Worm (Caenorhabditis elegans): Measurements from ENCODE around the gene C33D9.6.

C33D9.6 gene

DNA sequence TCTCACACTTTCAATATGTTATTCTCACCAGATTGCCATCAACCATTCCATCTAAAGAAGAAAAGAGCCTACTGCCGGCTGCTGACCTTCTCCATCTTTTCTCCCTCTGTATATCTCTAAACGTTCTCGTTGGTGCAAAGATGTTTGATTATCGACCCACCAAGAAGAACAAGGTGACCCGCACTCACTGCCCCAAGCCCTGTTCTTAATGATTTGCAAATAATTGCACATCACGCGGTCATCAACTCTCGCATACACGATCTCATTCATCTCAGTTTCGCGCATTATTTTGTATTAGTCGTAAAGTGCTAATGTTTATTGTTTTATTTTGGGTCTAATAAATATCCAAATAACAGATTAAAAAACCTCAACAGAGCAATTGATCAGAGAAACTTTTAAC is 41.5 kb upstream of the C33D9.6 start:
- TF ChIP-seq pha-4 (tag; optimal IDR thresholded peaks at IDR 0.05): no peak
- TF ChIP-seq lin-39 (tag; optimal IDR thresholded peaks at IDR 0.05): no peak
- no peak for TF ChIP-seq lsy-12 (tag; optimal IDR thresholded peaks at IDR 0.05)
- no peak for TF ChIP-seq skn-1 (tag; optimal IDR thresholded peaks at IDR 0.05)
- TF ChIP-seq ztf-4 (tag; optimal IDR thresholded peaks at IDR 0.05): no peak
- TF ChIP-seq fkh-2 (tag; optimal IDR thresholded peaks at IDR 0.05): no peak
- TF ChIP-seq R02D3.7 (tag; optimal IDR thresholded peaks at IDR 0.05): no peak
- no peak for TF ChIP-seq ztf-11 (tag; optimal IDR thresholded peaks at IDR 0.05)
- no peak for TF ChIP-seq lin-15B (tag; optimal IDR thresholded peaks at IDR 0.05)
- TF ChIP-seq nhr-76 (tag; optimal IDR thresholded peaks at IDR 0.05): no peak
- TF ChIP-seq nhr-23 (tag; optimal IDR thresholded peaks at IDR 0.05): no peak

DNA sequence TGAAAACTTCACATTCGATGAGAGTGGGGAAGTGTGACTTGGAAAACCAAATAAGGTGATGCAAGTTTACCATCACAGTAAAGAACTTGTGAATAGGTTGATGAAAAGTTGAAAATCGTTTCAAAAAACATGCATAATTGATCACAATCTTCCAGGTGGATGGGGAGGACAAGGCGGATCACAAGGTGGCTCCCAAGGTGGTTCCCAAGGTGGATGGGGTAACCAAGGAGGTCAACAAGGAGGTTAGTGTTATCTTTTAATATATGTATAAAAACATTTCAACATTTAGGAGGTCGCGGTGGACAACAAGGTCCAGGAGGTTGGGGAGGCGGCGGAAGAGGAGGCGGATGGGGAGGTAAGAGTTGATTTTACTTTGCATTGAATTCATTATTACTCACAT is 39.7 kb upstream of the C33D9.6 start, which contains the start of gene T28C6.10:
T28C6.10 (plus strand) TSS at position 301 of the 400 bp plus-strand sequence.
- TF ChIP-seq R02D3.7 (tag; optimal IDR thresholded peaks at IDR 0.05): no peak

- TF ChIP-seq nhr-12 (tag; optimal IDR thresholded peaks at IDR 0.05) (no peak), nhr-76 (tag; optimal IDR thresholded peaks at IDR 0.05) (no peak), fos-1 (tag; optimal IDR thresholded peaks at IDR 0.05) (no peak), nhr-28 (tag; optimal IDR thresholded peaks at IDR 0.05) (no peak), aly-2 (tag; optimal IDR thresholded peaks at IDR 0.05) (no peak), pha-4 (tag; optimal IDR thresholded peaks at IDR 0.05) (no peak), hmg-11 (tag; optimal IDR thresholded peaks at IDR 0.05) (no peak), eor-1 (tag; optimal IDR thresholded peaks at IDR 0.05) (no peak), lin-15B (tag; optimal IDR thresholded peaks at IDR 0.05) (no peak), mdl-1 (tag; optimal IDR thresholded peaks at IDR 0.05) (no peak), ceh-16 (tag; optimal IDR thresholded peaks at IDR 0.05) (no peak), sea-2 (GFP tag; optimal IDR thresholded peaks at IDR 0.05) (no peak), nhr-11 (tag; optimal IDR thresholded peaks at IDR 0.05) (no peak), nhr-25 (tag; optimal IDR thresholded peaks at IDR 0.05) (no peak), nhr-237 (tag; optimal IDR thresholded peaks at IDR 0.05) (no peak), ceh-28 (tag; optimal IDR thresholded peaks at IDR 0.05) (no peak)
Observed at ce11 chrIV:8816617-8817016, 38.7 kb upstream of the C33D9.6 start.

DNA sequence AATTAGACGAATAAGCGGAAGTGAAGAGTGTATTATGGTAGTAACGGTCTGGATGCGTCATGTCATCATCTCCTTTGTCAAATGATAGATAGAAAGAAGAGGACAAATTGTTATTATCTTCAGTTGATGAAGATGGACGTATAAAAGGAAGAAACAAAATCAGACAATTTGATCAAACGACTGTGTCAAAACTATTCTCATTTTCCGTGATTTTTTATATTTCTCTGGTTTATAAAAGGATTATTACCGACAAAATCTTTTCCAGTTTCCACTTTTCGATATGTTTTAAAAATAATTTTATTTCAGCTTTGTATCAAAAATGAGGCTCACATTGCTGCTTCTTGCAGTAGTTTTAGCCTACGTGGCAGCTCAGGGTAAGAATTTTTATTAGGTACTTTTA is 38.1 kb upstream of the C33D9.6 start, which contains the start of gene grsp-2:
grsp-2 (plus strand) TSS at position 301 of the 400 bp plus-strand sequence.
- TF ChIP-seq elt-2 (tag; optimal IDR thresholded peaks at IDR 0.05) (no peak), egl-5 (tag; optimal IDR thresholded peaks at IDR 0.05) (no peak), pqm-1 (tag; optimal IDR thresholded peaks at IDR 0.05) (no peak), nhr-28 (tag; optimal IDR thresholded peaks at IDR 0.05) (no peak), fos-1 (tag; optimal IDR thresholded peaks at IDR 0.05) (no peak), zag-1 (tag; optimal IDR thresholded peaks at IDR 0.05) (no peak), nhr-12 (tag; optimal IDR thresholded peaks at IDR 0.05) (no peak), lsy-12 (tag; optimal IDR thresholded peaks at IDR 0.05) (no peak), nhr-23 (tag; optimal IDR thresholded peaks at IDR 0.05) (no peak), ama-1 (optimal IDR thresholded peaks at IDR 0.05) (no peak), elt-1 (tag; optimal IDR thresholded peaks at IDR 0.05) (no peak), snpc-4 (tag; optimal IDR thresholded peaks at IDR 0.05) (no peak), nhr-43 (tag; optimal IDR thresholded peaks at IDR 0.05; ENCODE audit: poor library complexity, severe bottlenecking) (no peak), ZK546.5 (tag; optimal IDR thresholded peaks at IDR 0.05) (no peak), fkh-2 (tag; optimal IDR thresholded peaks at IDR 0.05) (no peak), ceh-9 (tag; optimal IDR thresholded peaks at IDR 0.05) (no peak), ztf-11 (tag; optimal IDR thresholded peaks at IDR 0.05) (no peak)

ce11 chrIV:8815162-8815561 is 37.2 kb upstream of the C33D9.6 start:
- TF ChIP-seq fkh-10 (GFP tag; optimal IDR thresholded peaks at IDR 0.05) (no peak), elt-3 (tag; optimal IDR thresholded peaks at IDR 0.05) (peak in 1 of 3 experiments; percentile 48), nhr-23 (tag; optimal IDR thresholded peaks at IDR 0.05) (peak; percentile 66), fkh-2 (tag; optimal IDR thresholded peaks at IDR 0.05) (no peak), nfya-1 (tag; optimal IDR thresholded peaks at IDR 0.05; ENCODE audit: insufficient read depth) (no peak), elt-2 (tag; optimal IDR thresholded peaks at IDR 0.05) (no peak), lin-15B (tag; optimal IDR thresholded peaks at IDR 0.05) (no peak), egl-5 (tag; optimal IDR thresholded peaks at IDR 0.05) (no peak), aly-2 (tag; optimal IDR thresholded peaks at IDR 0.05) (no peak), mdl-1 (tag; optimal IDR thresholded peaks at IDR 0.05) (no peak), nhr-43 (tag; optimal IDR thresholded peaks at IDR 0.05; ENCODE audit: poor library complexity, severe bottlenecking) (peak; percentile 2), zag-1 (tag; optimal IDR thresholded peaks at IDR 0.05) (no peak), nhr-25 (tag; optimal IDR thresholded peaks at IDR 0.05) (no peak), unc-62 (GFP tag; optimal IDR thresholded peaks at IDR 0.05) (no peak)

Measured in whole organism, L3 larva.